Worm (Caenorhabditis elegans): ENCODE results near the gene gmeb-1.

The gmeb-1 gene

ce11 chrII:11783-12182 lies 7.6 kb upstream of the gmeb-1 start, which contains the start of gene best-4:
Gene best-4 (minus strand): TSS chrII:11883.
- no peak for TF ChIP-seq elt-1 (tag; optimal IDR thresholded peaks at IDR 0.05; ENCODE audit: borderline replicate concordance, insufficient read depth)
- TF ChIP-seq blmp-1 (tag; optimal IDR thresholded peaks at IDR 0.05): no peak
- no peak for TF ChIP-seq ces-1 (GFP tag; optimal IDR thresholded peaks at IDR 0.05)
- TF ChIP-seq ceh-39 (tag; optimal IDR thresholded peaks at IDR 0.05): no peak
- no peak for TF ChIP-seq lin-13 (tag; optimal IDR thresholded peaks at IDR 0.05)
- TF ChIP-seq mab-5 (tag; optimal IDR thresholded peaks at IDR 0.05): no peak
- no peak for TF ChIP-seq nhr-12 (tag; optimal IDR thresholded peaks at IDR 0.05)
- TF ChIP-seq ceh-43 (GFP tag; optimal IDR thresholded peaks at IDR 0.05): no peak
- no peak for TF ChIP-seq lsy-2 (tag; optimal IDR thresholded peaks at IDR 0.05)
- no peak for TF ChIP-seq bed-3 (GFP tag; optimal IDR thresholded peaks at IDR 0.05)
- TF ChIP-seq nhr-76 (tag; optimal IDR thresholded peaks at IDR 0.05): no peak
- no peak for TF ChIP-seq pha-4 (tag; optimal IDR thresholded peaks at IDR 0.05)
- no peak for TF ChIP-seq ceh-83 (GFP tag; optimal IDR thresholded peaks at IDR 0.05)

DNA sequence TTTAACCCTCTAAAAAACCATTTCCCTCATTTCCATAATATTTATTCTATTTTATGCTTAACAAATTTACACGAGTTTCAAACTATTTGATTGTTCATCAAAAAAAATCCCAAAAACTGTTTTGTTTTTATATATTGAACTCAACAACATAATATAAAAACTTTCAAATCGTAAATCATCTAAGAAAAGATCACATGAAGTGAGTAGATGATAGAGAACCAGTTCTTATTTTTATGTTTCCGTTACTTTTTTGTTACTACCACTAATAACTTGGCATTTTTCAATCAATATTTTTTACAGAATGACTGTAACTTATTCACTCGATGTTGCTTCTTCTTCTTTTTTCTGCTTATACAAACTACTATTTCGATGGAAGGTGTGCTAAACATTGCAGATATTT lies 6.7 kb upstream of the gmeb-1 start, which contains the start of gene best-3:
TSS of gene best-3 (plus strand) at position 301 of the 400 bp plus-strand sequence.
- no peak for TF ChIP-seq unc-120 (tag; optimal IDR thresholded peaks at IDR 0.05; ENCODE audit: poor library complexity, severe bottlenecking)
- TF ChIP-seq lsy-2 (tag; optimal IDR thresholded peaks at IDR 0.05): no peak
- no peak for TF ChIP-seq mab-5 (tag; optimal IDR thresholded peaks at IDR 0.05)
- no peak for TF ChIP-seq nhr-237 (tag; optimal IDR thresholded peaks at IDR 0.05)
- TF ChIP-seq ces-1 (GFP tag; optimal IDR thresholded peaks at IDR 0.05): no peak
- no peak for TF ChIP-seq zip-8 (tag; optimal IDR thresholded peaks at IDR 0.05)
- TF ChIP-seq pha-4 (tag; optimal IDR thresholded peaks at IDR 0.05): no peak
- TF ChIP-seq nhr-76 (tag; optimal IDR thresholded peaks at IDR 0.05): no peak
- TF ChIP-seq tbx-8 (GFP tag; optimal IDR thresholded peaks at IDR 0.05): no peak
- no peak for TF ChIP-seq M03D4.4 (tag; optimal IDR thresholded peaks at IDR 0.05)
- no peak for TF ChIP-seq mep-1 (tag; optimal IDR thresholded peaks at IDR 0.05)
- no peak for TF ChIP-seq ztf-11 (tag; optimal IDR thresholded peaks at IDR 0.05)

- TF ChIP-seq pha-4 (tag; optimal IDR thresholded peaks at IDR 0.05): peak; percentile 45
- peak; percentile 52 for TF ChIP-seq ztf-11 (tag; optimal IDR thresholded peaks at IDR 0.05)
- no peak for TF ChIP-seq elt-3 (tag; optimal IDR thresholded peaks at IDR 0.05)
- TF ChIP-seq snpc-4 (tag; optimal IDR thresholded peaks at IDR 0.05): no peak
- no peak for TF ChIP-seq cnd-1 (tag; optimal IDR thresholded peaks at IDR 0.05)
- TF ChIP-seq nhr-2 (tag; optimal IDR thresholded peaks at IDR 0.05): no peak
- peak; percentile 10 for TF ChIP-seq nhr-237 (tag; optimal IDR thresholded peaks at IDR 0.05)
- no peak for TF ChIP-seq tbx-8 (GFP tag; optimal IDR thresholded peaks at IDR 0.05)
- TF ChIP-seq unc-120 (tag; optimal IDR thresholded peaks at IDR 0.05; ENCODE audit: poor library complexity, severe bottlenecking): peak; percentile 69
- TF ChIP-seq blmp-1 (tag; optimal IDR thresholded peaks at IDR 0.05): no peak
- peak; percentile 44 for TF ChIP-seq mls-2 (tag; optimal IDR thresholded peaks at IDR 0.05)
- TF ChIP-seq unc-39 (tag; optimal IDR thresholded peaks at IDR 0.05): no peak
- TF ChIP-seq sptf-1 (tag; optimal IDR thresholded peaks at IDR 0.05): peak; percentile 66
- TF ChIP-seq mep-1 (tag; optimal IDR thresholded peaks at IDR 0.05): peak; percentile 60
- TF ChIP-seq M03D4.4 (tag; optimal IDR thresholded peaks at IDR 0.05): peak; percentile 59
- no peak for TF ChIP-seq nhr-12 (tag; optimal IDR thresholded peaks at IDR 0.05)
- TF ChIP-seq bed-3 (GFP tag; optimal IDR thresholded peaks at IDR 0.05): no peak
- TF ChIP-seq drap-1 (GFP tag; optimal IDR thresholded peaks at IDR 0.05): peak; percentile 63
- TF ChIP-seq lin-32 (GFP tag; optimal IDR thresholded peaks at IDR 0.05): no peak
- no peak for TF ChIP-seq flh-1 (GFP tag; optimal IDR thresholded peaks at IDR 0.05)
- no peak for TF ChIP-seq ces-1 (GFP tag; optimal IDR thresholded peaks at IDR 0.05)
Measured at ce11 chrII:18787-19186, 551 bp upstream of the gmeb-1 start.

- TF ChIP-seq elt-3 (tag; optimal IDR thresholded peaks at IDR 0.05): no peak
- no peak for TF ChIP-seq zip-8 (tag; optimal IDR thresholded peaks at IDR 0.05)
- TF ChIP-seq mab-5 (tag; optimal IDR thresholded peaks at IDR 0.05): no peak
- no peak for TF ChIP-seq nhr-2 (tag; optimal IDR thresholded peaks at IDR 0.05)
- no peak for TF ChIP-seq ceh-43 (GFP tag; optimal IDR thresholded peaks at IDR 0.05)
- TF ChIP-seq M03D4.4 (tag; optimal IDR thresholded peaks at IDR 0.05): no peak
- TF ChIP-seq ceh-83 (GFP tag; optimal IDR thresholded peaks at IDR 0.05): no peak
- TF ChIP-seq lsy-2 (tag; optimal IDR thresholded peaks at IDR 0.05): no peak
- no peak for TF ChIP-seq ceh-39 (tag; optimal IDR thresholded peaks at IDR 0.05)
- no peak for TF ChIP-seq sem-2 (GFP tag; optimal IDR thresholded peaks at IDR 0.05)
Measured at ce11 chrII:21953-22352, 2.6 kb downstream of the gmeb-1 start.

DNA sequence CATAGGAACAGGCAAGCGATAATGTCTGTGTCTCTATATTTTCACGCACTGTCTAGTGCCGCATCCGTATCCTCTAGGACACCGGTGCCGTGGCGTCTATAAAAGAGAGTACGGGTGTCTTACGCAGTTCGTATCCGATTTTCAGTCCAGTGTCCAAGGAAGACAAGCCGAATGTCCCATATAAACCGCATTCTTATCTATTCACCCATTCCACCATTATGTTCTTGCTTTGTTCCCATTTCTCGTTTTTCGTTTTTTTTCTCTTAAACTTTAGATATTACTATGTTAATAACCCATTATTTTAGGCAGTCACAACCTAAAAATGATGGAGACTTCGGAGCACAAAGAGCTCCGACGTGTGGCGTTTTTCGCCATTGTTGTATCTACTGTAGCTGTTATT lies 3.7 kb downstream of the gmeb-1 start, which contains the start of gene sqt-2:
TSS of gene sqt-2 (plus strand) at position 301 of the 400 bp plus-strand sequence.
- TF ChIP-seq ceh-39 (tag; optimal IDR thresholded peaks at IDR 0.05) (no peak), tbx-8 (GFP tag; optimal IDR thresholded peaks at IDR 0.05) (no peak), pha-4 (tag; optimal IDR thresholded peaks at IDR 0.05) (no peak), cnd-1 (tag; optimal IDR thresholded peaks at IDR 0.05) (no peak), nhr-237 (tag; optimal IDR thresholded peaks at IDR 0.05) (no peak), lin-32 (GFP tag; optimal IDR thresholded peaks at IDR 0.05) (no peak), snpc-4 (tag; optimal IDR thresholded peaks at IDR 0.05) (no peak), ham-2 (GFP tag; optimal IDR thresholded peaks at IDR 0.05) (no peak), hlh-1 (tag; optimal IDR thresholded peaks at IDR 0.05) (no peak), lsy-2 (tag; optimal IDR thresholded peaks at IDR 0.05) (no peak), blmp-1 (tag; optimal IDR thresholded peaks at IDR 0.05) (no peak), unc-39 (tag; optimal IDR thresholded peaks at IDR 0.05) (no peak), ceh-83 (GFP tag; optimal IDR thresholded peaks at IDR 0.05) (no peak), flh-1 (GFP tag; optimal IDR thresholded peaks at IDR 0.05) (no peak), mep-1 (tag; optimal IDR thresholded peaks at IDR 0.05) (no peak), mls-2 (tag; optimal IDR thresholded peaks at IDR 0.05) (no peak)

Data from whole organism, mixed stage, embryonic.